ENCODE assay signal across 1 worm cellular context in the genomic region with DNA sequence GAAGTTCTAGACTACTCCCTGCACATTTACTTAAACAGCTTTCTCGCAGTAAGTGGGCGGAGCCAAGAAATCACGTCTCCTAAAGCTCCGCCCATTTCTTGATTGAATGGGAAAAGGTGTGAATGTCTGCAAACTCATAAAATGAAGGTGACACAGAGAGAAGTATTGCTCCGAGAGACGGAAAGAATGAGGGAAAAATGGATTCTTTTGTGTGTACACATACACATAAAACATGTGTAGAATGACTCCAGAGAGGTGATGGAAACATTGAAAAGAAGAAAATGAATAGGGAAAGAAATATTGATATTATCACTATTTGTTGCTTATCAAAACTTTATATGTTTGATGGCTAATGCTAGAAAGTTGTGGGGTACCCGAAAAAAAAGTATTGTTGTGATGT.
TF ChIP-seq lines count a peak whose summit lies in the region.

No protein-coding gene starts in this region.

TF ChIP-seq in whole organism, L4 larva, 104 proteins besides CTCF, POLR2A, EP300 and RAD21 (continued from another document):
- no peak for TF ChIP-seq F37D6.2 (tag; optimal IDR thresholded peaks at IDR 0.05; lab: Kevin White, UChicago)
- no peak for TF ChIP-seq snpc-1.2 (GFP tag; IDR thresholded peaks at IDR 0.05; lab: Robert Waterston, UW)
- no peak for TF ChIP-seq mxl-2 (GFP tag; conservative IDR thresholded peaks at IDR 0.05; lab: Robert Waterston, UW)
- peak; percentile 58 for TF ChIP-seq nhr-28 (tag; optimal IDR thresholded peaks at IDR 0.05; lab: Kevin White, UChicago)
- TF ChIP-seq ceh-28 (tag; optimal IDR thresholded peaks at IDR 0.05; lab: Kevin White, UChicago): no peak
- TF ChIP-seq nhr-25 (tag; optimal IDR thresholded peaks at IDR 0.05; lab: Kevin White, UChicago; ENCODE audit: borderline replicate concordance, insufficient read depth): no peak
- TF ChIP-seq pha-4 (GFP tag; IDR thresholded peaks at IDR 0.05; lab: Robert Waterston, UW): no peak
- TF ChIP-seq pha-4 (tag; optimal IDR thresholded peaks at IDR 0.05; lab: Kevin White, UChicago): no peak
- TF ChIP-seq lim-7 (GFP tag; IDR thresholded peaks at IDR 0.05; lab: Robert Waterston, UW): no peak
- TF ChIP-seq T20F7.1 (GFP tag; optimal IDR thresholded peaks at IDR 0.05; lab: Kevin White, UChicago): no peak
- no peak for TF ChIP-seq hif-1 (tag; optimal IDR thresholded peaks at IDR 0.05; lab: Kevin White, UChicago)
- TF ChIP-seq zag-1 (tag; optimal IDR thresholded peaks at IDR 0.05; lab: Kevin White, UChicago): no peak
- no peak for TF ChIP-seq daf-16 (GFP tag; optimal IDR thresholded peaks at IDR 0.05; lab: Kevin White, UChicago)
- peak; percentile 51 for TF ChIP-seq daf-16 (tag; optimal IDR thresholded peaks at IDR 0.05; lab: Kevin White, UChicago)
- no peak for TF ChIP-seq spr-3 (GFP tag; optimal IDR thresholded peaks at IDR 0.05; lab: Kevin White, UChicago)
- peak; percentile 9 for TF ChIP-seq hlh-30 (tag; optimal IDR thresholded peaks at IDR 0.05; lab: Kevin White, UChicago; ENCODE audit: insufficient read depth)
- TF ChIP-seq F10B5.3 (tag; optimal IDR thresholded peaks at IDR 0.05; lab: Kevin White, UChicago): no peak
- no peak for TF ChIP-seq mxl-3 (GFP tag; optimal IDR thresholded peaks at IDR 0.05; lab: Kevin White, UChicago)
- no peak for TF ChIP-seq vab-7 (GFP tag; IDR thresholded peaks at IDR 0.05; lab: Robert Waterston, UW)
- peak; percentile 73 for TF ChIP-seq pqm-1 (tag; optimal IDR thresholded peaks at IDR 0.05; lab: Kevin White, UChicago)
- no peak for TF ChIP-seq attf-4 (tag; optimal IDR thresholded peaks at IDR 0.05; lab: Kevin White, UChicago)
- TF ChIP-seq lir-3 (tag; optimal IDR thresholded peaks at IDR 0.05; lab: Kevin White, UChicago): no peak
- TF ChIP-seq aly-2 (tag; optimal IDR thresholded peaks at IDR 0.05; lab: Kevin White, UChicago): no peak
- no peak for TF ChIP-seq fkh-10 (GFP tag; optimal IDR thresholded peaks at IDR 0.05; lab: Kevin White, UChicago)
- no peak for TF ChIP-seq T26A8.4 (GFP tag; IDR thresholded peaks at IDR 0.05; lab: Robert Waterston, UW)
- TF ChIP-seq nhr-77 (tag; optimal IDR thresholded peaks at IDR 0.05; lab: Kevin White, UChicago): no peak
- no peak for TF ChIP-seq spr-1 (tag; optimal IDR thresholded peaks at IDR 0.05; lab: Kevin White, UChicago)
- no peak for TF ChIP-seq ces-1 (GFP tag; optimal IDR thresholded peaks at IDR 0.05; lab: Kevin White, UChicago)
- TF ChIP-seq daf-19 (GFP tag; conservative IDR thresholded peaks at IDR 0.05; lab: Robert Waterston, UW): no peak
- TF ChIP-seq tag-97 (GFP tag; IDR thresholded peaks at IDR 0.05; lab: Robert Waterston, UW): no peak
- TF ChIP-seq snpc-4 (tag; optimal IDR thresholded peaks at IDR 0.05; lab: Kevin White, UChicago): no peak
- TF ChIP-seq ztf-7 (tag; optimal IDR thresholded peaks at IDR 0.05; lab: Kevin White, UChicago): no peak
